Fruit fly (Drosophila melanogaster) whole organism: ENCODE measurements around the gene siz.

Experiments used
- EcR ChIP-seq, 2 experiments: fragments of >200 bp; optimal IDR thresholded peaks; 2 replicates each; lab custom pipeline; 2017; ENCODE audit warnings: missing biosample characterization in 2 of 2, missing genetic modification characterization in 2 of 2, missing genetic modification reagents in 2 of 2
- psq ChIP-seq: fragments of >200 bp; optimal IDR thresholded peaks from 2 replicates; lab custom pipeline; 2017
- usp ChIP-seq: fragments of >200 bp; optimal IDR thresholded peaks from 2 replicates; lab custom pipeline; 2017; ENCODE audit warnings: missing biosample characterization, missing genetic modification characterization, mixed read lengths

DNA sequence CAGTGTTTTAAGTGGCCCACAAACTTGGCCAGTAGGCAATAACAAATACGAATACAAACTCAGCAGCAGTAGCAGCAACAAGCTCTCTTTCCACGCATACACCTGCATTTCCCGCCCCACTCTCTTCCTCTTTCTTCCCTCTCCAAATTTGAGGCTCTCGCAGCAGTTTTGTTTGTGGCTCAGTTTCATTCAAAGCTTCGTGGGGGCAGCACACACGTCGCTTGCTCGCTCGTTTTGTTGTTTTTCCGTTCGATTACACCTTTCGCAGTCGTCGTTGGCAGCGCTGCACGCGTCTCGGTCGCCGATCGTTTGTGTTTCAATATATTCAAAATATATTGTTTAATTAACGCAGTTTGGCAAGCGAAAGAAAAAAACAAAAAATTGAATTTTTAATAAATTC lies 24.3 kb downstream of the siz start:
- TF ChIP-seq psq (lab: Kevin White, UChicago): no peak
- TF ChIP-seq EcR (GFP tag; optimal IDR thresholded peaks at IDR 0.05; lab: Kevin White, UChicago): no peak
- TF ChIP-seq usp: no peak
